Worm (Caenorhabditis elegans) whole organism, early embryonic: Measurements from ENCODE around the gene C14C6.2.

ENCODE experiments used
- B0310.2 ChIP-seq: sonication (generic microtip); optimal IDR thresholded peaks from 2 replicates; lab custom pipeline; 2016; ENCODE audit warnings: mild to moderate bottlenecking, missing genetic modification characterization, missing compliant biosample characterization
- ama-1 ChIP-seq: fragments of 150-350 bp; optimal IDR thresholded peaks from 2 replicates; lab custom pipeline; 2014
- ceh-13 ChIP-seq: fragments of 200-800 bp; sonication (Bioruptor generic); optimal IDR thresholded peaks from 2 replicates; lab custom pipeline; 2018; ENCODE audit warnings: mild to moderate bottlenecking, missing genetic modification characterization, missing compliant biosample characterization
- ceh-36 ChIP-seq: sonication (generic microtip); optimal IDR thresholded peaks from 2 replicates; lab custom pipeline; 2016; ENCODE audit warnings: missing genetic modification characterization, inconsistent platforms, missing compliant biosample characterization
- ets-7 ChIP-seq: sonication (generic microtip); optimal IDR thresholded peaks from 2 replicates; lab custom pipeline; 2016; ENCODE audit warnings: missing genotype, missing genetic modification characterization, missing compliant biosample characterization
- flt-1 ChIP-seq: fragments of 200-800 bp; sonication (Bioruptor generic); IDR thresholded peaks from 2 replicates; pipeline ENCODE4 v1.3.6; 2022; ENCODE audit warnings: missing genetic modification characterization, missing compliant biosample characterization
- hmbx-1 ChIP-seq: sonication (generic microtip); optimal IDR thresholded peaks from 2 replicates; lab custom pipeline; 2016; ENCODE audit warnings: mild to moderate bottlenecking, missing genetic modification characterization, missing compliant biosample characterization
- hmg-4 ChIP-seq: fragments of 200-800 bp; sonication (Bioruptor generic); optimal IDR thresholded peaks from 2 replicates; lab custom pipeline; 2018; ENCODE audit warnings: mild to moderate bottlenecking, missing genetic modification characterization, missing compliant biosample characterization
- hnd-1 ChIP-seq: sonication (generic microtip); optimal IDR thresholded peaks from 2 replicates; lab custom pipeline; 2016; ENCODE audit warnings: missing genetic modification characterization, missing compliant biosample characterization
- pes-1 ChIP-seq: fragments of 200-800 bp; sonication (Bioruptor generic); IDR thresholded peaks from 2 replicates; pipeline ENCODE4 v1.3.6; 2022; ENCODE audit warnings: missing genetic modification reagents, missing genetic modification characterization, missing compliant biosample characterization
- scrt-1 ChIP-seq: fragments of 200-800 bp; sonication (Bioruptor generic); IDR thresholded peaks from 2 replicates; pipeline ENCODE4 v1.3.6; 2022; ENCODE audit warnings: missing genetic modification characterization, missing compliant biosample characterization
- sea-1 ChIP-seq: fragments of 200-800 bp; sonication (Bioruptor generic); conservative IDR thresholded peaks from 2 replicates; pipeline ENCODE4 v1.3.6; 2022; ENCODE audit warnings: missing genetic modification characterization, missing compliant biosample characterization
- tbx-11 ChIP-seq: fragments of 200-800 bp; sonication (Bioruptor generic); IDR thresholded peaks from 2 replicates; pipeline ENCODE4 v1.3.6; 2022; ENCODE audit warnings: missing genetic modification characterization, missing compliant biosample characterization
- tra-4 ChIP-seq: sonication (generic microtip); optimal IDR thresholded peaks from 2 replicates; lab custom pipeline; 2017; ENCODE audit warnings: missing genetic modification characterization, missing compliant biosample characterization

- TF ChIP-seq scrt-1 (GFP tag; lab: Robert Waterston, UW) (no peak), ama-1 (lab: Kevin White, UChicago) (no peak), ets-7 (tag; lab: Kevin White, UChicago) (no peak), ceh-13 (no peak), hmbx-1 (tag; lab: Kevin White, UChicago) (no peak), pes-1 (GFP tag; lab: Robert Waterston, UW) (no peak), hmg-4 (no peak), tbx-11 (GFP tag; lab: Robert Waterston, UW) (no peak), sea-1 (GFP tag; lab: Robert Waterston, UW) (no peak), tra-4 (tag; lab: Kevin White, UChicago) (no peak), flt-1 (no peak), ceh-36 (tag; lab: Kevin White, UChicago) (no peak), B0310.2 (no peak), hnd-1 (tag; lab: Kevin White, UChicago) (no peak)
Observed at ce11 chrV:576918-577317, 14.0 kb downstream of the C14C6.2 start.
